Worm (Caenorhabditis elegans) whole organism, L4/young adult: ENCODE data around the gene F43C11.12.

Experiments used
- W03F9.2 ChIP-seq: fragments of 150-350 bp; optimal IDR thresholded peaks from 2 replicates; lab custom pipeline; 2014; ENCODE audit warnings: missing biosample characterization, missing genetic modification characterization
- dao-5 ChIP-seq: sonication (generic microtip); optimal IDR thresholded peaks from 2 replicates; lab custom pipeline; 2016; ENCODE audit warnings: missing genotype, missing genetic modification characterization, moderate library complexity, missing compliant biosample characterization
- him-1 ChIP-seq: sonication (generic microtip); optimal IDR thresholded peaks from 2 replicates; lab custom pipeline; 2016; ENCODE audit warnings: missing genotype, missing genetic modification reagents, missing genetic modification characterization, missing compliant biosample characterization

DNA sequence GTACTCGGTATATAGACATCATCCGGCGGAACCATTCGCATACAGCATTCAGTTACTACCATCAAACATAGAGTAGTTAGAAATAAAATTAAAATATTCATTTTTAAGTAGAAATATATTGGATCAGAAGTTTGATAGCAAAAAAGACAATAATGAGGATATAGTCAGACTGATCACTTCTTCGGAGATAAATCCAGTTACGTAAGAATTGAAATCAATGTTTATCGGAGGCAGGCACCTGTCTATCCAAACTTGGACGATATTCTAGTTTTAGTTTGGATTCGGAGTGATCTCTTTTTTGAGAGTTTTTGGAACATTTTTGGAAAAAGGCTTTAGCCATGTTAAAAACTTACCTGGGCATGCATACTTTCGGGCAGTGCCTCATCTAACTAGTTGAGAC, 16.8 kb upstream of the F43C11.12 start, which contains the start of gene F16G10.8:
- no peak for TF ChIP-seq dao-5
- no peak for TF ChIP-seq W03F9.2 (tag; lab: Kevin White, UChicago)
- TF ChIP-seq him-1 (tag; lab: Kevin White, UChicago) = no peak
